Worm (Caenorhabditis elegans) whole organism, mixed stage, embryonic: ENCODE results near the gene pat-2.

ENCODE experiments used
- ces-1 ChIP-seq: fragments of 150-350 bp; optimal IDR thresholded peaks from 2 replicates; lab custom pipeline; 2014; ENCODE audit warnings: missing biosample characterization, missing genetic modification reagents, missing genetic modification characterization
- lsy-2 ChIP-seq: fragments of 150-350 bp; optimal IDR thresholded peaks from 2 replicates; lab custom pipeline; 2014; ENCODE audit warnings: missing biosample characterization, missing genetic modification characterization
- mab-5 ChIP-seq: fragments of 150-350 bp; optimal IDR thresholded peaks from 2 replicates; lab custom pipeline; 2014; ENCODE audit warnings: missing biosample characterization, missing genetic modification characterization
- unc-62 ChIP-seq: fragments of 150-350 bp; optimal IDR thresholded peaks from 2 replicates; lab custom pipeline; 2014; ENCODE audit warnings: missing biosample characterization, missing genetic modification reagents, missing genetic modification characterization

DNA sequence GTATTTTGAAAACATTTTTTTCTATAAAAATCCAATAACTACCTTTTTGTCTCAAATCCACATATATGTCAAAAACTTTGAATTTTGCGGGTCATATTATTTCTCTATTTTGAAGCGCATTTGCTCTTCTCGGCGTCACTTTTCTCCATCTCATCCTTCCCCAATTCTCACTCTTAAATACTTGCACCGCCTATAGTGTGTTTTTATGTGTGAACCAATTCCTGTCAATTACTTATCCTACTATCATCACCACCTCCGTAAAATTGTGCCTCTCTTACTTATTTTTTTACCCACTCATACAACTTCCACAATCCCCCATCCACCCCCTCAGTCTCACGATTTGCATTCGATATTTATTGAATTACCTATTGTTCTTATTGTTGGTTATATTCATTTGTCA lies 12.9 kb upstream of the pat-2 start:
- TF ChIP-seq mab-5 (tag; lab: Kevin White, UChicago) (no peak), unc-62 (GFP tag; lab: Kevin White, UChicago) (no peak), lsy-2 (no peak), ces-1 (GFP tag; lab: Kevin White, UChicago) (no peak)
